Fruit fly (Drosophila melanogaster) whole organism, prepupa: ENCODE data around the gene CG34161.

Experiments
- CG16779 ChIP-seq: fragments of 200-800 bp; sonication (Bioruptor generic); optimal IDR thresholded peaks from 3 replicates; lab custom pipeline; 2017; ENCODE audit warnings: missing biosample characterization, mild to moderate bottlenecking, missing genetic modification characterization
- CG6163 ChIP-seq: fragments of 200-800 bp; sonication (Bioruptor generic); IDR thresholded peaks from 3 replicates; pipeline ENCODE4 v1.3.6; 2022; ENCODE audit warnings: missing biosample characterization, missing genetic modification characterization
- CG6792 ChIP-seq: fragments of 200-800 bp; sonication (Bioruptor generic); optimal IDR thresholded peaks from 3 replicates; lab custom pipeline; 2016; ENCODE audit warnings: missing biosample characterization, missing genetic modification characterization
- CG9139 ChIP-seq: fragments of 200-800 bp; sonication (Bioruptor generic); optimal IDR thresholded peaks from 3 replicates; lab custom pipeline; 2017; ENCODE audit warnings: missing biosample characterization, mild to moderate bottlenecking, missing genetic modification characterization
- Eip78C ChIP-seq: fragments of 200-800 bp; sonication (Bioruptor generic); peaks from one replicate; lab custom pipeline; 2016; ENCODE audit warnings: missing biosample characterization, missing genetic modification characterization
- Ets21C ChIP-seq: fragments of 200-800 bp; sonication (Bioruptor generic); optimal IDR thresholded peaks from 3 replicates; lab custom pipeline; 2016; ENCODE audit warnings: missing biosample characterization, missing genetic modification characterization
- Hr39 ChIP-seq: fragments of 200-800 bp; sonication (Bioruptor generic); optimal IDR thresholded peaks from 2 replicates; lab custom pipeline; 2016; ENCODE audit warnings: missing biosample characterization, missing genetic modification characterization
- Lpt ChIP-seq: fragments of 200-800 bp; sonication (Bioruptor generic); optimal IDR thresholded peaks from 3 replicates; lab custom pipeline; 2016; ENCODE audit warnings: missing biosample characterization, missing genetic modification characterization
- Met ChIP-seq: fragments of 200-800 bp; sonication (Bioruptor generic); optimal IDR thresholded peaks from 3 replicates; lab custom pipeline; 2016; ENCODE audit warnings: missing biosample characterization, missing genetic modification characterization
- Smox ChIP-seq: fragments of 200-800 bp; sonication (Bioruptor generic); optimal IDR thresholded peaks from 3 replicates; lab custom pipeline; 2016; ENCODE audit warnings: missing biosample characterization, missing genetic modification characterization
- Sox102F ChIP-seq: fragments of 200-800 bp; sonication (Bioruptor generic); optimal IDR thresholded peaks from 2 replicates; lab custom pipeline; 2016; ENCODE audit warnings: missing biosample characterization, mild to moderate bottlenecking, missing genetic modification characterization
- eg ChIP-seq: fragments of 200-800 bp; sonication (Bioruptor generic); IDR thresholded peaks from 3 replicates; pipeline ENCODE4 v1.3.6; 2022; ENCODE audit warnings: missing biosample characterization, missing genetic modification characterization
- salr ChIP-seq, 2 experiments: fragments of 200-800 bp; sonication (Bioruptor generic); optimal IDR thresholded peaks; 3 replicates each; lab custom pipeline; 2016 to 2018; ENCODE audit warnings: missing biosample characterization in 2 of 2, missing genetic modification characterization in 2 of 2, mild to moderate bottlenecking in 1 of 2

dm6 chr2L:10607697-10608096 is 26.2 kb upstream of the CG34161 start:
- TF ChIP-seq Hr39 (GFP tag; lab: Kevin White, UChicago) = no peak
- no peak for TF ChIP-seq Sox102F (GFP tag; lab: Kevin White, UChicago)
- TF ChIP-seq Lpt (GFP tag; lab: Kevin White, UChicago) = no peak
- TF ChIP-seq CG6163 = no peak
- TF ChIP-seq Ets21C = no peak
- TF ChIP-seq CG9139 (GFP tag; lab: Kevin White, UChicago) = no peak
- no peak for TF ChIP-seq Smox
- TF ChIP-seq eg (GFP tag; lab: Robert Waterston, UW) = no peak
- TF ChIP-seq CG16779 (tag; lab: Kevin White, UChicago) = no peak
- TF ChIP-seq CG6792 (GFP tag; lab: Kevin White, UChicago) = no peak
- no peak for TF ChIP-seq salr (GFP tag; optimal IDR thresholded peaks at IDR 0.05; lab: Kevin White, UChicago)
- no peak for TF ChIP-seq Eip78C (GFP tag; lab: Kevin White, UChicago)
- TF ChIP-seq Met (GFP tag; lab: Kevin White, UChicago) = no peak
